Worm (Caenorhabditis elegans) whole organism, young adult: ENCODE results near the gene nlp-27.

Experiments
- F10E7.11 ChIP-seq: sonication (generic microtip); optimal IDR thresholded peaks from 2 replicates; lab custom pipeline; 2017; ENCODE audit warnings: mild to moderate bottlenecking, missing genetic modification characterization, moderate library complexity, missing compliant biosample characterization
- F39B2.1 ChIP-seq: fragments of 200-800 bp; sonication (Bioruptor generic); IDR thresholded peaks from 2 replicates; pipeline ENCODE4 v1.3.6; 2022; ENCODE audit warnings: missing genetic modification reagents, missing genetic modification characterization, missing compliant biosample characterization
- K12H6.12 ChIP-seq: fragments of 200-800 bp; sonication (Bioruptor generic); optimal IDR thresholded peaks from 2 replicates; lab custom pipeline; 2018; ENCODE audit warnings: mild to moderate bottlenecking, missing genetic modification characterization, missing compliant biosample characterization
- T07F8.4 ChIP-seq: sonication (generic microtip); optimal IDR thresholded peaks from 2 replicates; lab custom pipeline; 2016; ENCODE audit warnings: mild to moderate bottlenecking, missing genetic modification characterization, moderate library complexity, missing compliant biosample characterization
- T26A5.8 ChIP-seq: sonication (generic microtip); optimal IDR thresholded peaks from 2 replicates; lab custom pipeline; 2016; ENCODE audit warnings: missing genetic modification characterization, missing compliant biosample characterization
- Y79H2A.3 ChIP-seq: fragments of 200-800 bp; sonication (Bioruptor generic); conservative IDR thresholded peaks from 2 replicates; pipeline ENCODE4 v1.3.6; 2022; ENCODE audit warnings: missing genetic modification reagents, missing genetic modification characterization, missing compliant biosample characterization
- akir-1 ChIP-seq: fragments of 200-800 bp; sonication (Bioruptor generic); optimal IDR thresholded peaks from 2 replicates; lab custom pipeline; 2018; ENCODE audit warnings: mild to moderate bottlenecking, missing genetic modification characterization, moderate library complexity, missing compliant biosample characterization
- ama-1 ChIP-seq, 3 experiments: fragments of 150-350 bp in 1 of 3; sonication (generic microtip) in 2 of 3; optimal IDR thresholded peaks; 2 replicates each; lab custom pipeline; 2014 to 2018; ENCODE audit warnings: missing biosample characterization in 2 of 3, missing genetic modification characterization in 2 of 3, missing genetic modification reagents in 2 of 3
- attf-6 ChIP-seq: fragments of 200-800 bp; sonication (Bioruptor generic); IDR thresholded peaks from 2 replicates; pipeline ENCODE4 v1.3.6; 2022; ENCODE audit warnings: missing genetic modification reagents, missing genetic modification characterization, missing compliant biosample characterization
- cebp-1 ChIP-seq, 2 experiments: fragments of 200-800 bp in 1 of 2; sonication (Bioruptor generic) in 1 of 2; sonication (generic microtip) in 1 of 2; IDR thresholded peaks in 1 of 2; optimal IDR thresholded peaks in 1 of 2; 2 replicates each; pipeline versions ENCODE4 v1.3.6 to Lab custom; 2017 to 2022; ENCODE audit warnings: missing compliant biosample characterization in 2 of 2, missing genetic modification characterization in 2 of 2, mild to moderate bottlenecking in 1 of 2, missing genetic modification reagents in 1 of 2, moderate library complexity in 1 of 2
- ceh-79 ChIP-seq: sonication (generic microtip); optimal IDR thresholded peaks from 2 replicates; lab custom pipeline; 2017; ENCODE audit warnings: mild to moderate bottlenecking, missing genetic modification characterization, missing compliant biosample characterization
- ceh-91 ChIP-seq: fragments of 200-800 bp; sonication (Bioruptor generic); IDR thresholded peaks from 2 replicates; pipeline ENCODE4 v1.3.6; 2022; ENCODE audit warnings: missing genetic modification reagents, missing genetic modification characterization, missing compliant biosample characterization
- egl-18 ChIP-seq: fragments of 200-800 bp; sonication (Bioruptor generic); IDR thresholded peaks from 2 replicates; pipeline ENCODE4 v1.3.6; 2022; ENCODE audit warnings: missing genetic modification reagents, missing genetic modification characterization, missing compliant biosample characterization
- egl-44 ChIP-seq: fragments of 200-800 bp; sonication (Bioruptor generic); IDR thresholded peaks from 2 replicates; pipeline ENCODE4 v1.3.6; 2022; ENCODE audit warnings: missing genetic modification reagents, missing genetic modification characterization, missing compliant biosample characterization
- ekl-4 ChIP-seq: fragments of 200-800 bp; sonication (Bioruptor generic); IDR thresholded peaks from 2 replicates; pipeline ENCODE4 v1.3.6; 2022; ENCODE audit warnings: missing genetic modification reagents, missing genetic modification characterization, missing compliant biosample characterization
- fkh-3 ChIP-seq: sonication (generic microtip); optimal IDR thresholded peaks from 2 replicates; lab custom pipeline; 2016; ENCODE audit warnings: mild to moderate bottlenecking, missing genetic modification characterization, missing compliant biosample characterization
- hlh-12 ChIP-seq: sonication (generic microtip); optimal IDR thresholded peaks from 2 replicates; lab custom pipeline; 2016; ENCODE audit warnings: missing genetic modification characterization, missing compliant biosample characterization
- hmg-20 ChIP-seq: fragments of 200-800 bp; sonication (Bioruptor generic); IDR thresholded peaks from 2 replicates; pipeline ENCODE4 v1.3.6; 2022; ENCODE audit warnings: missing genetic modification reagents, missing genetic modification characterization, missing compliant biosample characterization
- let-526 ChIP-seq: fragments of 200-800 bp; sonication (Bioruptor generic); IDR thresholded peaks from 2 replicates; pipeline ENCODE4 v1.3.6; 2022; ENCODE audit warnings: missing genetic modification reagents, missing genetic modification characterization, missing compliant biosample characterization
- let-607 ChIP-seq, 2 experiments: fragments of 200-800 bp in 1 of 2; sonication (Bioruptor generic) in 1 of 2; sonication (generic microtip) in 1 of 2; optimal IDR thresholded peaks; 2 replicates each; lab custom pipeline; 2016 to 2018; ENCODE audit warnings: mild to moderate bottlenecking in 2 of 2, missing compliant biosample characterization in 2 of 2, missing genetic modification characterization in 2 of 2, moderate library complexity in 2 of 2, missing genotype in 1 of 2
- lin-40 ChIP-seq: sonication (generic microtip); optimal IDR thresholded peaks from 2 replicates; lab custom pipeline; 2016; ENCODE audit warnings: missing genetic modification characterization, mild to moderate bottlenecking, missing compliant biosample characterization, missing genotype, missing genetic modification reagents
- lir-1 ChIP-seq: fragments of 200-800 bp; sonication (Bioruptor generic); conservative IDR thresholded peaks from 2 replicates; pipeline ENCODE4 v1.3.6; 2022; ENCODE audit warnings: missing genetic modification reagents, missing genetic modification characterization, missing compliant biosample characterization
- mxl-1 ChIP-seq: sonication (generic microtip); optimal IDR thresholded peaks from 2 replicates; lab custom pipeline; 2016; ENCODE audit warnings: missing genetic modification characterization, missing compliant biosample characterization
- nfya-1 ChIP-seq: sonication (generic microtip); optimal IDR thresholded peaks from 2 replicates; lab custom pipeline; 2017; ENCODE audit warnings: antibody characterized with exemption, missing compliant biosample characterization, missing genetic modification characterization, borderline replicate concordance; ENCODE audit not compliant: insufficient read depth
- nfya-2 ChIP-seq: fragments of 200-800 bp; sonication (Bioruptor generic); IDR thresholded peaks from 2 replicates; pipeline ENCODE4 v1.3.6; 2022; ENCODE audit warnings: missing genetic modification reagents, missing genetic modification characterization, missing compliant biosample characterization
- rcor-1 ChIP-seq: fragments of 200-800 bp; sonication (Bioruptor generic); IDR thresholded peaks from 2 replicates; pipeline ENCODE4 v1.3.6; 2022; ENCODE audit warnings: missing genetic modification reagents, missing genetic modification characterization, missing compliant biosample characterization
- sdz-38 ChIP-seq: sonication (generic microtip); optimal IDR thresholded peaks from 2 replicates; lab custom pipeline; 2016; ENCODE audit warnings: missing genotype, missing genetic modification characterization, missing compliant biosample characterization
- sea-2 ChIP-seq: fragments of 200-800 bp; sonication (Bioruptor generic); IDR thresholded peaks from 2 replicates; pipeline ENCODE4 v1.3.6; 2022; ENCODE audit warnings: missing genetic modification characterization, missing compliant biosample characterization
- snpc-3.4 ChIP-seq: sonication (generic microtip); optimal IDR thresholded peaks from 2 replicates; lab custom pipeline; 2017; ENCODE audit warnings: missing genetic modification characterization, mild to moderate bottlenecking, missing compliant biosample characterization, antibody characterized with exemption, moderate library complexity, missing genotype, missing genetic modification reagents
- unc-62 ChIP-seq: fragments of 150-350 bp; optimal IDR thresholded peaks from 2 replicates; lab custom pipeline; 2014; ENCODE audit warnings: missing biosample characterization, missing genetic modification reagents, missing genetic modification characterization
- ztf-18 ChIP-seq: sonication (generic microtip); optimal IDR thresholded peaks from 2 replicates; lab custom pipeline; 2016; ENCODE audit warnings: missing genotype, mild to moderate bottlenecking, missing genetic modification characterization, missing compliant biosample characterization
- ztf-25 ChIP-seq: fragments of 200-800 bp; sonication (Bioruptor generic); IDR thresholded peaks from 2 replicates; pipeline ENCODE4 v1.3.6; 2022; ENCODE audit warnings: missing genetic modification reagents, missing genetic modification characterization, missing compliant biosample characterization
- ztf-6 ChIP-seq: fragments of 200-800 bp; sonication (Bioruptor generic); IDR thresholded peaks from 2 replicates; pipeline ENCODE4 v1.3.6; 2022; ENCODE audit warnings: missing genetic modification reagents, missing genetic modification characterization, missing compliant biosample characterization

Gene nlp-27

DNA sequence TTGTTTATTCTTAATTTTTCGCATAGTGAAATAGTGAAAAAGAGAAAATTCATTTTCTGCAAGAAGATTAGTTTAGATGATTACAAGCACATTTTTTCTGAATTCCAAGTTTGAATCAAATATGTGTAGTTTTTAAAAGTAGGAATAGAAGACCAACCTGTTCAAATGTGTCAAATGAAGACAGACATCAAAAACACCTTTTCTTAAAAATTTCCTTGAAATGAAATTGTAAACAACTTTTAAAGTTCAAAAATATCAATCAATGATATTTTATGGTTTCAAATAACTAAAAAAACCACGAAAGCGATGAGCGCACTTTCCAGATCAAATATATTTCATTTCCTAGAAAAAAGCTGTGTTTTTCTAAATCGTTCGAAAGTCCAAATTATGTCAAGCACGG lies 7.5 kb upstream of the nlp-27 start, which contains the start of gene nlp-30:
TSS of gene nlp-30 (plus strand) at position 301 of the 400 bp plus-strand sequence.
- TF ChIP-seq nfya-2 (GFP tag; lab: Robert Waterston, UW) (no peak), T07F8.4 (no peak), hmg-20 (no peak), rcor-1 (GFP tag; lab: Robert Waterston, UW) (no peak), ceh-91 (GFP tag; lab: Robert Waterston, UW) (no peak), ztf-6 (GFP tag; lab: Robert Waterston, UW) (no peak), nfya-1 (tag; lab: Kevin White, UChicago) (no peak), T26A5.8 (no peak), mxl-1 (tag; lab: Kevin White, UChicago) (no peak), F10E7.11 (no peak), akir-1 (no peak), Y79H2A.3 (GFP tag; lab: Robert Waterston, UW) (no peak), attf-6 (GFP tag; lab: Robert Waterston, UW) (no peak), fkh-3 (no peak)
- TF ChIP-seq, all 124 proteins: peak for 0

ce11 chrV:3984178-3984577 lies 5.0 kb upstream of the nlp-27 start, which contains the start of gene nlp-29:
Gene nlp-29, plus strand, starts transcription at chrV:3984425.
- no peak for TF ChIP-seq sea-2
- no peak for TF ChIP-seq cebp-1 (GFP tag; IDR thresholded peaks at IDR 0.05; lab: Robert Waterston, UW)
- TF ChIP-seq cebp-1 (tag; optimal IDR thresholded peaks at IDR 0.05; lab: Kevin White, UChicago): no peak
- no peak for TF ChIP-seq sdz-38 (tag; lab: Kevin White, UChicago)
- TF ChIP-seq egl-18 (GFP tag; lab: Robert Waterston, UW): no peak
- TF ChIP-seq let-607 (tag; optimal IDR thresholded peaks at IDR 0.05; lab: Kevin White, UChicago): no peak
- TF ChIP-seq T07F8.4: no peak
- TF ChIP-seq ztf-18: no peak
- TF ChIP-seq egl-44 (GFP tag; lab: Robert Waterston, UW): no peak
- TF ChIP-seq ztf-25 (GFP tag; lab: Robert Waterston, UW): no peak
- TF ChIP-seq ztf-6 (GFP tag; lab: Robert Waterston, UW): no peak
- no peak for TF ChIP-seq let-526 (GFP tag; lab: Robert Waterston, UW)
- TF ChIP-seq ceh-79: no peak
- TF ChIP-seq F10E7.11: no peak
- TF ChIP-seq K12H6.12: no peak

ce11 chrV:3985104-3985503 lies 4.1 kb upstream of the nlp-27 start:
- no peak for TF ChIP-seq hlh-12 (tag; lab: Kevin White, UChicago)
- no peak for TF ChIP-seq F39B2.1 (GFP tag; lab: Robert Waterston, UW)
- no peak for TF ChIP-seq lir-1 (GFP tag; lab: Robert Waterston, UW)
- TF ChIP-seq snpc-3.4 (tag; lab: Kevin White, UChicago): no peak
- TF ChIP-seq lin-40 (tag; lab: Kevin White, UChicago): no peak
- no peak for TF ChIP-seq ekl-4 (GFP tag; lab: Robert Waterston, UW)

ce11 chrV:3987616-3988015 lies 1.6 kb upstream of the nlp-27 start, which contains the start of gene nlp-28:
Gene nlp-28, plus strand, starts transcription at chrV:3987900.
- TF ChIP-seq unc-62 (GFP tag; lab: Kevin White, UChicago) (no peak), rcor-1 (GFP tag; lab: Robert Waterston, UW) (no peak), ama-1 (optimal IDR thresholded peaks at IDR 0.05; lab: Kevin White, UChicago) (peak; percentile 39), ama-1 (GFP tag; optimal IDR thresholded peaks at IDR 0.05; lab: Kevin White, UChicago) (no peak)
